Worm (Caenorhabditis elegans) whole organism, young adult: ENCODE measurements around the gene B0410.3.

Experiments
- C17E4.6 ChIP-seq: fragments of 200-800 bp; sonication (Bioruptor generic); IDR thresholded peaks from 2 replicates; pipeline ENCODE4 v1.3.6; 2022; ENCODE audit warnings: missing genetic modification reagents, missing genetic modification characterization, missing compliant biosample characterization
- D2030.7 ChIP-seq: fragments of 200-800 bp; sonication (Bioruptor generic); IDR thresholded peaks from 2 replicates; pipeline ENCODE4 v1.3.6; 2022; ENCODE audit warnings: missing genetic modification reagents, missing genetic modification characterization, missing compliant biosample characterization
- F23B12.7 ChIP-seq: sonication (generic microtip); optimal IDR thresholded peaks from 2 replicates; lab custom pipeline; 2017; ENCODE audit warnings: missing genetic modification characterization, mild to moderate bottlenecking, missing compliant biosample characterization, antibody characterized with exemption, moderate library complexity; ENCODE audit not compliant: insufficient read depth
- F33H1.4 ChIP-seq: fragments of 200-800 bp; sonication (Bioruptor generic); IDR thresholded peaks from 2 replicates; pipeline ENCODE4 v1.3.6; 2022; ENCODE audit warnings: missing genetic modification reagents, missing genetic modification characterization, missing compliant biosample characterization
- K12H6.12 ChIP-seq: fragments of 200-800 bp; sonication (Bioruptor generic); optimal IDR thresholded peaks from 2 replicates; lab custom pipeline; 2018; ENCODE audit warnings: mild to moderate bottlenecking, missing genetic modification characterization, missing compliant biosample characterization
- T07F8.4 ChIP-seq: sonication (generic microtip); optimal IDR thresholded peaks from 2 replicates; lab custom pipeline; 2016; ENCODE audit warnings: mild to moderate bottlenecking, missing genetic modification characterization, moderate library complexity, missing compliant biosample characterization
- Y67H2A.10 ChIP-seq: fragments of 200-800 bp; sonication (Bioruptor generic); conservative IDR thresholded peaks from 2 replicates; pipeline ENCODE4 v1.3.6; 2022; ENCODE audit warnings: missing genetic modification reagents, missing genetic modification characterization, missing compliant biosample characterization
- Y79H2A.3 ChIP-seq: fragments of 200-800 bp; sonication (Bioruptor generic); conservative IDR thresholded peaks from 2 replicates; pipeline ENCODE4 v1.3.6; 2022; ENCODE audit warnings: missing genetic modification reagents, missing genetic modification characterization, missing compliant biosample characterization
- Y95B8A.8 ChIP-seq: fragments of 200-800 bp; sonication (Bioruptor generic); IDR thresholded peaks from 2 replicates; pipeline ENCODE4 v1.3.6; 2022; ENCODE audit warnings: missing genetic modification reagents, missing genetic modification characterization, missing compliant biosample characterization
- akir-1 ChIP-seq: fragments of 200-800 bp; sonication (Bioruptor generic); optimal IDR thresholded peaks from 2 replicates; lab custom pipeline; 2018; ENCODE audit warnings: mild to moderate bottlenecking, missing genetic modification characterization, moderate library complexity, missing compliant biosample characterization
- aptf-2 ChIP-seq: fragments of 200-800 bp; sonication (Bioruptor generic); conservative IDR thresholded peaks from 2 replicates; pipeline ENCODE4 v1.3.6; 2022; ENCODE audit warnings: missing genetic modification reagents, missing genetic modification characterization, missing compliant biosample characterization
- atf-7 ChIP-seq: sonication (generic microtip); optimal IDR thresholded peaks from 2 replicates; lab custom pipeline; 2017; ENCODE audit warnings: mild to moderate bottlenecking, missing genetic modification characterization, missing compliant biosample characterization
- attf-6 ChIP-seq: fragments of 200-800 bp; sonication (Bioruptor generic); IDR thresholded peaks from 2 replicates; pipeline ENCODE4 v1.3.6; 2022; ENCODE audit warnings: missing genetic modification reagents, missing genetic modification characterization, missing compliant biosample characterization
- cebp-1 ChIP-seq, 2 experiments: fragments of 200-800 bp in 1 of 2; sonication (Bioruptor generic) in 1 of 2; sonication (generic microtip) in 1 of 2; IDR thresholded peaks in 1 of 2; optimal IDR thresholded peaks in 1 of 2; 2 replicates each; pipeline versions ENCODE4 v1.3.6 to Lab custom; 2017 to 2022; ENCODE audit warnings: missing compliant biosample characterization in 2 of 2, missing genetic modification characterization in 2 of 2, mild to moderate bottlenecking in 1 of 2, missing genetic modification reagents in 1 of 2, moderate library complexity in 1 of 2
- ceh-27 ChIP-seq: fragments of 200-800 bp; sonication (Bioruptor generic); optimal IDR thresholded peaks from 2 replicates; lab custom pipeline; 2018; ENCODE audit warnings: mild to moderate bottlenecking, missing genetic modification characterization, moderate library complexity, missing compliant biosample characterization
- ceh-40 ChIP-seq: fragments of 200-800 bp; sonication (Bioruptor generic); IDR thresholded peaks from 2 replicates; pipeline ENCODE4 v1.3.6; 2022; ENCODE audit warnings: missing genetic modification characterization, missing compliant biosample characterization
- ceh-79 ChIP-seq: sonication (generic microtip); optimal IDR thresholded peaks from 2 replicates; lab custom pipeline; 2017; ENCODE audit warnings: mild to moderate bottlenecking, missing genetic modification characterization, missing compliant biosample characterization
- egl-44 ChIP-seq: fragments of 200-800 bp; sonication (Bioruptor generic); IDR thresholded peaks from 2 replicates; pipeline ENCODE4 v1.3.6; 2022; ENCODE audit warnings: missing genetic modification reagents, missing genetic modification characterization, missing compliant biosample characterization
- ekl-4 ChIP-seq: fragments of 200-800 bp; sonication (Bioruptor generic); IDR thresholded peaks from 2 replicates; pipeline ENCODE4 v1.3.6; 2022; ENCODE audit warnings: missing genetic modification reagents, missing genetic modification characterization, missing compliant biosample characterization
- fkh-3 ChIP-seq: sonication (generic microtip); optimal IDR thresholded peaks from 2 replicates; lab custom pipeline; 2016; ENCODE audit warnings: mild to moderate bottlenecking, missing genetic modification characterization, missing compliant biosample characterization
- gei-17 ChIP-seq: fragments of 200-800 bp; sonication (Bioruptor generic); optimal IDR thresholded peaks from 2 replicates; lab custom pipeline; 2018; ENCODE audit warnings: mild to moderate bottlenecking, missing genetic modification characterization, missing compliant biosample characterization
- hmg-20 ChIP-seq: fragments of 200-800 bp; sonication (Bioruptor generic); IDR thresholded peaks from 2 replicates; pipeline ENCODE4 v1.3.6; 2022; ENCODE audit warnings: missing genetic modification reagents, missing genetic modification characterization, missing compliant biosample characterization
- hrde-1 ChIP-seq: sonication (generic microtip); optimal IDR thresholded peaks from 2 replicates; lab custom pipeline; 2016; ENCODE audit warnings: missing genetic modification characterization, mild to moderate bottlenecking, missing compliant biosample characterization, moderate library complexity, missing genotype, missing genetic modification reagents, borderline replicate concordance
- lin-40 ChIP-seq: sonication (generic microtip); optimal IDR thresholded peaks from 2 replicates; lab custom pipeline; 2016; ENCODE audit warnings: missing genetic modification characterization, mild to moderate bottlenecking, missing compliant biosample characterization, missing genotype, missing genetic modification reagents
- lir-1 ChIP-seq: fragments of 200-800 bp; sonication (Bioruptor generic); conservative IDR thresholded peaks from 2 replicates; pipeline ENCODE4 v1.3.6; 2022; ENCODE audit warnings: missing genetic modification reagents, missing genetic modification characterization, missing compliant biosample characterization
- lsl-1 ChIP-seq: fragments of 200-800 bp; sonication (Bioruptor generic); optimal IDR thresholded peaks from 2 replicates; lab custom pipeline; 2018; ENCODE audit warnings: mild to moderate bottlenecking, missing genetic modification characterization, moderate library complexity, missing compliant biosample characterization
- nhr-90 ChIP-seq: sonication (generic microtip); optimal IDR thresholded peaks from 2 replicates; lab custom pipeline; 2016; ENCODE audit warnings: missing genotype, mild to moderate bottlenecking, missing genetic modification characterization, missing compliant biosample characterization
- snpc-1.1 ChIP-seq: sonication (generic microtip); optimal IDR thresholded peaks from 2 replicates; lab custom pipeline; 2017; ENCODE audit warnings: missing genetic modification characterization, mild to moderate bottlenecking, missing compliant biosample characterization, antibody characterized with exemption, moderate library complexity, missing genotype, missing genetic modification reagents; ENCODE audit not compliant: insufficient read depth
- snpc-1.3 ChIP-seq: sonication (generic microtip); optimal IDR thresholded peaks from 2 replicates; lab custom pipeline; 2017; ENCODE audit warnings: missing genetic modification characterization, mild to moderate bottlenecking, missing compliant biosample characterization, antibody characterized with exemption, moderate library complexity, missing genotype, missing genetic modification reagents; ENCODE audit not compliant: insufficient read depth
- unc-130 ChIP-seq: sonication (generic microtip); optimal IDR thresholded peaks from 2 replicates; lab custom pipeline; 2016; ENCODE audit warnings: missing genetic modification reagents, missing genetic modification characterization, missing compliant biosample characterization
- unc-62 ChIP-seq: fragments of 150-350 bp; optimal IDR thresholded peaks from 2 replicates; lab custom pipeline; 2014; ENCODE audit warnings: missing biosample characterization, missing genetic modification reagents, missing genetic modification characterization
- xnd-1 ChIP-seq: sonication (generic microtip); optimal IDR thresholded peaks from 2 replicates; lab custom pipeline; 2016; ENCODE audit warnings: missing genotype, missing genetic modification reagents, missing genetic modification characterization, missing compliant biosample characterization
- ztf-3 ChIP-seq: fragments of 200-800 bp; sonication (Bioruptor generic); optimal IDR thresholded peaks from 2 replicates; lab custom pipeline; 2018; ENCODE audit warnings: mild to moderate bottlenecking, missing genetic modification characterization, missing compliant biosample characterization

B0410.3 gene

ce11 chrX:2940572-2940971 is 49.3 kb upstream of the B0410.3 start, which contains the start of gene pfk-1.1:
Gene pfk-1.1 (plus strand): TSS chrX:2940872.
- TF ChIP-seq C17E4.6 (GFP tag; lab: Robert Waterston, UW) (no peak), K12H6.12 (tag; lab: Kevin White, UChicago) (no peak), unc-130 (GFP tag; lab: Kevin White, UChicago) (no peak), gei-17 (no peak), Y67H2A.10 (no peak), hrde-1 (no peak), ekl-4 (no peak), atf-7 (tag; lab: Kevin White, UChicago) (no peak), lsl-1 (GFP tag; lab: Kevin White, UChicago) (no peak), nhr-90 (no peak), ztf-3 (GFP tag; lab: Kevin White, UChicago) (no peak), aptf-2 (GFP tag; lab: Robert Waterston, UW) (no peak)
- TF ChIP-seq, all 124 proteins: peak for 0

- TF ChIP-seq ceh-40, result no peak
- no peak for TF ChIP-seq lir-1 (GFP tag; lab: Robert Waterston, UW)
- TF ChIP-seq unc-62, result no peak
- no peak for TF ChIP-seq fkh-3 (tag; lab: Kevin White, UChicago)
- TF ChIP-seq snpc-1.3 (tag; lab: Kevin White, UChicago), result no peak
- TF ChIP-seq F23B12.7 (tag; lab: Kevin White, UChicago), result no peak
- TF ChIP-seq F33H1.4, result no peak
- no peak for TF ChIP-seq snpc-1.1 (tag; lab: Kevin White, UChicago)
- TF ChIP-seq, all 124 proteins: peak for 0
Measured at ce11 chrX:2939526-2939925, 48.2 kb upstream of the B0410.3 start.

ce11 chrX:2939085-2939484 is 47.8 kb upstream of the B0410.3 start:
- TF ChIP-seq cebp-1 (GFP tag; IDR thresholded peaks at IDR 0.05; lab: Robert Waterston, UW) (no peak), cebp-1 (tag; optimal IDR thresholded peaks at IDR 0.05; lab: Kevin White, UChicago) (peak; percentile 8), T07F8.4 (no peak)

- no peak for TF ChIP-seq F33H1.4
- no peak for TF ChIP-seq egl-44
- TF ChIP-seq hmg-20 (GFP tag; lab: Robert Waterston, UW), result no peak
- no peak for TF ChIP-seq akir-1
- TF ChIP-seq Y79H2A.3, result no peak
- no peak for TF ChIP-seq ceh-79 (tag; lab: Kevin White, UChicago)
- no peak for TF ChIP-seq D2030.7 (GFP tag; lab: Robert Waterston, UW)
- no peak for TF ChIP-seq attf-6 (GFP tag; lab: Robert Waterston, UW)
- no peak for TF ChIP-seq lin-40
- TF ChIP-seq ceh-27, result no peak
- no peak for TF ChIP-seq atf-7 (tag; lab: Kevin White, UChicago)
- TF ChIP-seq xnd-1 (tag; lab: Kevin White, UChicago), result no peak
- TF ChIP-seq Y95B8A.8 (GFP tag; lab: Robert Waterston, UW), result no peak
- TF ChIP-seq, all 124 proteins: peak for 0
Measured at ce11 chrX:2933061-2933460, 41.8 kb upstream of the B0410.3 start, which contains the start of gene fard-1. Gene fard-1 (plus strand): TSS chrX:2933361.
